Worm (Caenorhabditis elegans): ENCODE results near the gene Y70C5A.2.
"Not testable (repeated sequence)": the region's sequence is repeated elsewhere in the genome, so short reads cannot be mapped to it uniquely, and the experiment has no call there.

The Y70C5A.2 gene

DNA sequence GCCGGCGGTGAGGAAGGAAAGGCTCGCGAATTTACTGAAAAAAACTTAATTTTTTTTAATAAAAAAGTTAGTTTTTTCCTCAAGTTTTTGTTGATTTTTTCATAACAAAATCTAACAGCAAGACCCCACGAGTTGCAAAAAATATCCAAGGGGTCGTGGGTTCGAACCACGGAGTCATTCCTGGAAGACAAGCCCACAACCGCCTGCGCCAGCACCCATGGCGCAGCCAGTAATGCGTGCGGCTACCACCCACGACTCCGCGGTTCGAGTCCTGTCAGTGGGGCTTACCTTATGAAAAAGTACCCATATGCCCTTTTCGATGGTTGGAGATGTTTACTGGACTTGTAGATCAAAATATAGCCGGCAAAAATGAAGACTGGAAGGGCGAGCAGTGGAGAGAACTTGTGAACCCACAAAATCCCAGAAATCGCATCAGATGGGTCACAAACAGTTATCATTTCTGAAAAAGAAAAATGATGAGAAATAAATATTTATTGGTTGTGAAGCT, at the start of gene Y70C5A.2:
Gene Y70C5A.2 (minus strand): TSS at position 458 of the 508 bp plus-strand sequence.
- TF ChIP-seq ref-1 (GFP tag; conservative IDR thresholded peaks at IDR 0.05) (no peak), T22C8.4 (GFP tag; IDR thresholded peaks at IDR 0.05) (no peak)

DNA sequence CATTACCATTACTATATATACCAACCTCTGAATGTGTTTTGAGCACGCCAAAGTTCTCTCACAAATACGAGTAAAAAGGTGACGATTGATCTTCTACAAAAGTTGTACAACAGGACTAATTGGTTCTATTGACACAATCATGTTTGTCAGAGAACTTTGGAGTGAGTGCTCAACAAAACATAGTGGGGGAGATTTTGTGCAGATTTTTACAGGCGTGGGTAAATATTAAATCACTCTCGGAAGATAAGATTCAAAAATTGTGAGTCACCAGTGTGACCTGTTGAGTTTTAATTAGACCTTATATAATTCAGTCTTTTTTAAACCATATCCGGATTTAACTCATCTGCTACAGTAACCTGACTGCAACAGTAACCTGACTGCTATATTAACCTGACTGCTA, 49.2 kb upstream of the Y70C5A.2 start, which contains the start of gene F14F8.8:
Gene F14F8.8 (minus strand): TSS at position 101 of the 400 bp plus-strand sequence.
- TF ChIP-seq ref-1 (GFP tag; conservative IDR thresholded peaks at IDR 0.05) (no peak), ztf-29 (GFP tag; IDR thresholded peaks at IDR 0.05) (no peak)

- no peak for TF ChIP-seq ref-1 (GFP tag; conservative IDR thresholded peaks at IDR 0.05)
- no peak for TF ChIP-seq klf-2 (GFP tag; conservative IDR thresholded peaks at IDR 0.05)
- TF ChIP-seq med-1 (GFP tag; optimal IDR thresholded peaks at IDR 0.05; ENCODE audit: insufficient read depth): no peak
- no peak for TF ChIP-seq flt-1 (GFP tag; IDR thresholded peaks at IDR 0.05)
- no peak for TF ChIP-seq tab-1 (GFP tag; IDR thresholded peaks at IDR 0.05)
- TF ChIP-seq ztf-29 (GFP tag; IDR thresholded peaks at IDR 0.05): no peak
- TF ChIP-seq ztf-23 (GFP tag; IDR thresholded peaks at IDR 0.05): no peak
- no peak for TF ChIP-seq cog-1 (tag; optimal IDR thresholded peaks at IDR 0.05)
- TF ChIP-seq T22C8.4 (GFP tag; IDR thresholded peaks at IDR 0.05): no peak
These were observed 48.2 kb upstream of the Y70C5A.2 start, which contains the start of gene str-61 for ce11 chrV:16671190-16671589. str-61 (minus strand) TSS chrV:16671290.

- TF ChIP-seq klf-2 (GFP tag; conservative IDR thresholded peaks at IDR 0.05): no peak
- no peak for TF ChIP-seq T22C8.4 (GFP tag; IDR thresholded peaks at IDR 0.05)
- TF ChIP-seq cog-1 (tag; optimal IDR thresholded peaks at IDR 0.05): no peak
- TF ChIP-seq med-1 (GFP tag; optimal IDR thresholded peaks at IDR 0.05; ENCODE audit: insufficient read depth): no peak
- TF ChIP-seq ztf-29 (GFP tag; IDR thresholded peaks at IDR 0.05): no peak
- TF ChIP-seq ref-1 (GFP tag; conservative IDR thresholded peaks at IDR 0.05): no peak
- TF ChIP-seq tab-1 (GFP tag; IDR thresholded peaks at IDR 0.05): no peak
- TF ChIP-seq ztf-23 (GFP tag; IDR thresholded peaks at IDR 0.05): no peak
- TF ChIP-seq flt-1 (GFP tag; IDR thresholded peaks at IDR 0.05): no peak
These were observed 45.5 kb upstream of the Y70C5A.2 start, which contains the start of gene F14F8.9 for ce11 chrV:16668473-16668872. F14F8.9 (minus strand) TSS chrV:16668573.

DNA sequence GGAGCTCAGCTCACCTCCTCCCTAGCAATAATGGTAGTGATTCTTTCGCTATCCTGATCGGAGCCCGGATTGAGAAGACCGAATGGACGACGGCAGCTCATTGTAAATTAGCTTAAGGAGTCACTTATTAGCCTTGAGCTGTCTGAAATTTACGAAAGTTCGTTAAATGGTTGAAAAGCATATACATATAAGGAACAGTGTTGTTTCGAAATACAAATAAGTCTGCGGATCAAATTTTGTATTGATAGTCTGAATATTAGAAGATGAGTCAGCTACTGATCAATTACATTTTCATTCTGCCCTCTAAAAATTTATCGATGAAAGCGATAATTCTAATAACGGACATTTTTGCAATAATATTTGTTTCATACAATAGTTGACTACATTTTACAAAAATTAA, 43.6 kb upstream of the Y70C5A.2 start, which contains the start of gene F14F8.14:
Gene F14F8.14 (minus strand): TSS at position 101 of the 400 bp plus-strand sequence.
- TF ChIP-seq ztf-23 (GFP tag; IDR thresholded peaks at IDR 0.05): no peak
- no peak for TF ChIP-seq flt-1 (GFP tag; IDR thresholded peaks at IDR 0.05)
- no peak for TF ChIP-seq tab-1 (GFP tag; IDR thresholded peaks at IDR 0.05)
- TF ChIP-seq cog-1 (tag; optimal IDR thresholded peaks at IDR 0.05): no peak
- no peak for TF ChIP-seq med-1 (GFP tag; optimal IDR thresholded peaks at IDR 0.05; ENCODE audit: insufficient read depth)
- TF ChIP-seq ref-1 (GFP tag; conservative IDR thresholded peaks at IDR 0.05): no peak
- TF ChIP-seq klf-2 (GFP tag; conservative IDR thresholded peaks at IDR 0.05): no peak
- no peak for TF ChIP-seq ztf-29 (GFP tag; IDR thresholded peaks at IDR 0.05)
- TF ChIP-seq T22C8.4 (GFP tag; IDR thresholded peaks at IDR 0.05): no peak

ce11 chrV:16660816-16661215, 37.8 kb upstream of the Y70C5A.2 start, which contains the start of gene Y70C5B.2:
Y70C5B.2 (minus strand) TSS chrV:16660916.
- TF ChIP-seq ztf-29 (GFP tag; IDR thresholded peaks at IDR 0.05); cog-1 (tag; optimal IDR thresholded peaks at IDR 0.05); med-1 (GFP tag; optimal IDR thresholded peaks at IDR 0.05; ENCODE audit: insufficient read depth): not testable (repeated sequence)

ce11 chrV:16654242-16654641, 31.2 kb upstream of the Y70C5A.2 start, which contains the start of gene W06G6.15:
W06G6.15 (plus strand) TSS chrV:16654542.
- not testable (repeated sequence) for TF ChIP-seq ref-1 (GFP tag; conservative IDR thresholded peaks at IDR 0.05); klf-2 (GFP tag; conservative IDR thresholded peaks at IDR 0.05); tab-1 (GFP tag; IDR thresholded peaks at IDR 0.05)

- not testable (repeated sequence) for TF ChIP-seq ref-1 (GFP tag; conservative IDR thresholded peaks at IDR 0.05); cog-1 (tag; optimal IDR thresholded peaks at IDR 0.05); tab-1 (GFP tag; IDR thresholded peaks at IDR 0.05)
These were observed 26.2 kb upstream of the Y70C5A.2 start, which contains the start of gene W06G6.11 for ce11 chrV:16649200-16649599. W06G6.11 (minus strand) TSS chrV:16649300.

ce11 chrV:16648317-16649018, 25.5 kb upstream of the Y70C5A.2 start, which contains the start of gene W06G6.20:
W06G6.20 (minus strand) TSS chrV:16648367.
- TF ChIP-seq ztf-29 (GFP tag; IDR thresholded peaks at IDR 0.05) (no peak), ztf-23 (GFP tag; IDR thresholded peaks at IDR 0.05) (no peak), T22C8.4 (GFP tag; IDR thresholded peaks at IDR 0.05) (no peak), cog-1 (tag; optimal IDR thresholded peaks at IDR 0.05) (no peak), ref-1 (GFP tag; conservative IDR thresholded peaks at IDR 0.05) (no peak), klf-2 (GFP tag; conservative IDR thresholded peaks at IDR 0.05) (no peak), med-1 (GFP tag; optimal IDR thresholded peaks at IDR 0.05; ENCODE audit: insufficient read depth) (no peak)

DNA sequence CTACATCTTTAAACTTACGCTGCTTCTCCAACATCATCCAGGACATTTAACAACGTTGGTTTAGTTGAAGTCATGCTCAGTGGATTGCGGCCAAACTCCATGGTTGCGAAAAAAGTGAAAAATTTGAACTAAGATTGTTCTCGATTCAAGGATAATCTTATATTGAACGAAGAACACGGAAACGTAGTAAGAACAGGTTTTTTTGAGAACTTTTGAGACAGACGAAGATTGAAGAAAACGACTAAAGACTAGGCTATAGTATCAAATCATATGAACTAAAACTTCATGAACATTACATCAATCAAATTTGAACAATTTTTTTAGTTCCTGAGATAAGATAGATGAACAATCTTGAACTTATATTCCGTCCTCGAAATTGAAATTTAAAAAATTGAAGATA, 24.1 kb upstream of the Y70C5A.2 start, which contains the start of gene W06G6.10:
Gene W06G6.10 (minus strand): TSS at position 101 of the 400 bp plus-strand sequence.
- TF ChIP-seq ztf-29 (GFP tag; IDR thresholded peaks at IDR 0.05): no peak
